Worm (Caenorhabditis elegans): ENCODE data around the gene grl-19.

DNA sequence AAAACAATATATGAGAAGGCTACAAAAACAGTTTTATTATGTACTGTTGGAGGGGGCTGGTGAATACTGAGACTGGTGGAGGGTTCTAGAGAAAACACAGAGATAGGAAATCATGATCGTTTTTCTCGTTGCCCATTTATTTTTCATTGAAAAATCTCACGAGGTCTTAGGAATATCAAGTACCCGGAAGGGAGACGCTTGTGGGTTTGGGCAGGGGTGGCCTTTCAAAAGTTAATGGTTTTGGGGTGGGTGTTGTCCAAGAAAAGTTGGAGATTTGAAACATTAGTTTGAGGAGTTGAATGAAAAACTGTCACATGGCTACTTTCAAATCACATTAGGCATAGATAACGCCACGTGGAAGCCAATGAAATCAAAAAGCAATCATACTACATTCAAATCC is 42.4 kb upstream of the grl-19 start:
- TF ChIP-seq tra-1 (GFP tag; IDR thresholded peaks at IDR 0.05) (0 out of 2 replicates have a peak, but pooled peaks have one; percentile 6), R02D3.7 (tag; optimal IDR thresholded peaks at IDR 0.05) (no peak), T26A8.4 (GFP tag; IDR thresholded peaks at IDR 0.05) (peak; percentile 28; the same call in 1 of the 2 replicates), mdl-1 (tag; optimal IDR thresholded peaks at IDR 0.05) (no peak), unc-39 (tag; optimal IDR thresholded peaks at IDR 0.05) (no peak), ama-1 (optimal IDR thresholded peaks at IDR 0.05) (no peak), lim-7 (GFP tag; IDR thresholded peaks at IDR 0.05) (no peak), T20F7.1 (GFP tag; optimal IDR thresholded peaks at IDR 0.05) (no peak), attf-4 (tag; optimal IDR thresholded peaks at IDR 0.05) (no peak), jun-1 (tag; optimal IDR thresholded peaks at IDR 0.05) (no peak)
